Fruit fly (Drosophila melanogaster) whole organism, embryonic: Measurements from ENCODE around the gene BORCS5.

Experiments used
- Adf1 ChIP-seq: fragments of 200-800 bp; sonication (Bioruptor generic); IDR thresholded peaks from 2 replicates; pipeline ENCODE4 v1.3.6; 2022; ENCODE audit warnings: missing biosample characterization, missing genetic modification characterization
- BEAF-32 ChIP-seq: fragments of 200-800 bp; sonication (Bioruptor generic); optimal IDR thresholded peaks from 3 replicates; lab custom pipeline; 2017; ENCODE audit warnings: missing biosample characterization, missing genetic modification characterization, mild to moderate bottlenecking, moderate library complexity, missing genetic modification reagents
- CG12155 ChIP-seq: fragments of 200-800 bp; sonication (Bioruptor generic); optimal IDR thresholded peaks from 3 replicates; lab custom pipeline; 2016; ENCODE audit warnings: missing biosample characterization, missing genetic modification characterization
- CG12299 ChIP-seq: fragments of 200-800 bp; sonication (Bioruptor generic); optimal IDR thresholded peaks from 2 replicates; lab custom pipeline; 2018; ENCODE audit warnings: missing biosample characterization, mild to moderate bottlenecking, missing genetic modification characterization
- CG14014 ChIP-seq: fragments of 200-800 bp; sonication (Bioruptor generic); IDR thresholded peaks from 2 replicates; pipeline ENCODE4 v1.3.6; 2022; ENCODE audit warnings: missing biosample characterization, missing genetic modification characterization
- CG14710 ChIP-seq: fragments of 200-800 bp; sonication (Bioruptor generic); optimal IDR thresholded peaks from 3 replicates; lab custom pipeline; 2019; ENCODE audit warnings: missing biosample characterization, mild to moderate bottlenecking, missing genetic modification characterization, moderate library complexity
- CG15514 ChIP-seq: fragments of 200-800 bp; sonication (Bioruptor generic); optimal IDR thresholded peaks from 3 replicates; lab custom pipeline; 2017; ENCODE audit warnings: missing biosample characterization, missing genetic modification characterization, mild to moderate bottlenecking, moderate library complexity, missing genetic modification reagents
- CG16815 ChIP-seq: fragments of 200-800 bp; sonication (Bioruptor generic); optimal IDR thresholded peaks from 3 replicates; lab custom pipeline; 2017; ENCODE audit warnings: missing biosample characterization, mild to moderate bottlenecking, missing genetic modification characterization
- CG17186 ChIP-seq: fragments of 200-800 bp; sonication (Bioruptor generic); optimal IDR thresholded peaks from 3 replicates; lab custom pipeline; 2017; ENCODE audit warnings: missing biosample characterization, missing genetic modification reagents, missing genetic modification characterization
- CG2120 ChIP-seq: fragments of 200-800 bp; sonication (Bioruptor generic); optimal IDR thresholded peaks from 3 replicates; lab custom pipeline; 2016; ENCODE audit warnings: missing biosample characterization, missing genetic modification characterization
- CG2889 ChIP-seq: fragments of 200-800 bp; sonication (Bioruptor generic); IDR thresholded peaks from 3 replicates; pipeline ENCODE4 v1.3.6; 2022; ENCODE audit warnings: missing biosample characterization, missing genetic modification characterization
- CG31441 ChIP-seq: fragments of 200-800 bp; sonication (Bioruptor generic); IDR thresholded peaks from 2 replicates; pipeline ENCODE4 v1.3.6; 2022; ENCODE audit warnings: missing biosample characterization, missing genetic modification characterization
- CG33213 ChIP-seq: fragments of 200-800 bp; sonication (Bioruptor generic); optimal IDR thresholded peaks from 3 replicates; lab custom pipeline; 2016; ENCODE audit warnings: missing biosample characterization, missing genetic modification characterization
- CG3726 ChIP-seq: fragments of 200-800 bp; sonication (Bioruptor generic); IDR thresholded peaks from 3 replicates; pipeline ENCODE4, ENCODE4 v1.3.6; 2022; ENCODE audit warnings: missing biosample characterization, missing genetic modification characterization
- CG3995 ChIP-seq: fragments of 200-800 bp; sonication (Bioruptor generic); optimal IDR thresholded peaks from 3 replicates; lab custom pipeline; 2016; ENCODE audit warnings: missing biosample characterization, missing genetic modification characterization
- CG4360 ChIP-seq: fragments of 200-800 bp; sonication (Bioruptor generic); IDR thresholded peaks from 2 replicates; pipeline ENCODE4 v1.3.6; 2022; ENCODE audit warnings: missing biosample characterization, missing genetic modification characterization
- CG4404 ChIP-seq: fragments of 200-800 bp; sonication (Bioruptor generic); IDR thresholded peaks from 2 replicates; pipeline ENCODE4 v1.3.6; 2022; ENCODE audit warnings: missing biosample characterization, missing genetic modification characterization
- CG4854 ChIP-seq: fragments of 200-800 bp; sonication (Bioruptor generic); optimal IDR thresholded peaks from 2 replicates; lab custom pipeline; 2016; ENCODE audit warnings: missing biosample characterization, missing genetic modification characterization, inconsistent platforms
- CG7271 ChIP-seq: fragments of 200-800 bp; sonication (Bioruptor generic); optimal IDR thresholded peaks from 2 replicates; lab custom pipeline; 2018; ENCODE audit warnings: missing biosample characterization, mild to moderate bottlenecking, missing genetic modification characterization, moderate library complexity
- CG8924 ChIP-seq: fragments of 200-800 bp; optimal IDR thresholded peaks from 3 replicates; lab custom pipeline; 2019; ENCODE audit warnings: missing biosample characterization, mild to moderate bottlenecking, missing genetic modification characterization, moderate library complexity
- CG8944 ChIP-seq: fragments of 200-800 bp; sonication (Bioruptor generic); optimal IDR thresholded peaks from 3 replicates; lab custom pipeline; 2016; ENCODE audit warnings: missing biosample characterization, missing genetic modification characterization
- CHES-1-like ChIP-seq: fragments of 200-800 bp; sonication (Bioruptor generic); optimal IDR thresholded peaks from 2 replicates; lab custom pipeline; 2016; ENCODE audit warnings: missing biosample characterization, missing genetic modification characterization
- Ets97D ChIP-seq: fragments of 200-800 bp; sonication (Bioruptor generic); optimal IDR thresholded peaks from 3 replicates; lab custom pipeline; 2016; ENCODE audit warnings: missing biosample characterization, missing genetic modification characterization
- Gsc ChIP-seq: fragments of 200-800 bp; sonication (Bioruptor generic); IDR thresholded peaks from 2 replicates; pipeline ENCODE4 v1.3.6; 2022; ENCODE audit warnings: missing biosample characterization, missing genetic modification characterization
- H2.0 ChIP-seq: fragments of 200-800 bp; sonication (Bioruptor generic); IDR thresholded peaks from 2 replicates; pipeline ENCODE4 v1.3.6; 2022; ENCODE audit warnings: missing biosample characterization, missing genetic modification characterization
- Hr51 ChIP-seq, 2 experiments: fragments of 200-800 bp; sonication (Bioruptor generic); optimal IDR thresholded peaks; 2 replicates in 1 of 2; 3 replicates in 1 of 2; lab custom pipeline; 2016 to 2018; ENCODE audit warnings: missing biosample characterization in 2 of 2, missing genetic modification characterization in 2 of 2, mild to moderate bottlenecking in 1 of 2, moderate library complexity in 1 of 2
- Jarid2 ChIP-seq: fragments of 200-800 bp; sonication (Bioruptor generic); optimal IDR thresholded peaks from 3 replicates; lab custom pipeline; 2017; ENCODE audit warnings: mild to moderate bottlenecking, missing biosample characterization, missing genetic modification reagents, missing genetic modification characterization
- MTF-1 ChIP-seq: fragments of 200-800 bp; sonication (Bioruptor generic); optimal IDR thresholded peaks from 2 replicates; lab custom pipeline; 2018; ENCODE audit warnings: missing biosample characterization, mild to moderate bottlenecking, missing genetic modification characterization, borderline replicate concordance
- NC2β ChIP-seq: fragments of 200-800 bp; sonication (Bioruptor generic); optimal IDR thresholded peaks from 2 replicates; lab custom pipeline; 2016; ENCODE audit warnings: missing biosample characterization, missing genetic modification characterization
- Ptx1 ChIP-seq: fragments of 200-800 bp; sonication (Bioruptor generic); IDR thresholded peaks from 2 replicates; pipeline ENCODE4 v1.3.6; 2022; ENCODE audit warnings: missing biosample characterization, missing genetic modification characterization
- Sox102F ChIP-seq: fragments of 200-800 bp; sonication (Bioruptor generic); optimal IDR thresholded peaks from 2 replicates; lab custom pipeline; 2018; ENCODE audit warnings: missing biosample characterization, mild to moderate bottlenecking, missing genetic modification characterization, moderate library complexity
- Xrp1 ChIP-seq: fragments of 200-800 bp; sonication (Bioruptor generic); IDR thresholded peaks from 2 replicates; pipeline ENCODE4 v1.3.6; 2022; ENCODE audit warnings: missing biosample characterization, missing genetic modification characterization
- abd-A ChIP-seq: fragments of 200-800 bp; sonication (Bioruptor generic); optimal IDR thresholded peaks from 3 replicates; lab custom pipeline; 2019; ENCODE audit warnings: missing biosample characterization, mild to moderate bottlenecking, missing genetic modification characterization, moderate library complexity
- ac ChIP-seq: fragments of 200-800 bp; sonication (Bioruptor generic); optimal IDR thresholded peaks from 3 replicates; lab custom pipeline; 2017; ENCODE audit warnings: missing biosample characterization, mild to moderate bottlenecking, missing genetic modification characterization
- caup ChIP-seq: fragments of 200-800 bp; sonication (Bioruptor generic); optimal IDR thresholded peaks from 3 replicates; lab custom pipeline; 2017; ENCODE audit warnings: missing biosample characterization, mild to moderate bottlenecking, missing genetic modification characterization, moderate library complexity; ENCODE audit not compliant: severe bottlenecking
- chm ChIP-seq: fragments of 200-800 bp; sonication (Bioruptor generic); IDR thresholded peaks from 2 replicates; pipeline ENCODE4 v1.3.6; 2022; ENCODE audit warnings: missing biosample characterization, missing genetic modification characterization
- crc ChIP-seq: fragments of 200-800 bp; sonication (Bioruptor generic); optimal IDR thresholded peaks from 2 replicates; lab custom pipeline; 2016; ENCODE audit warnings: missing biosample characterization, missing genetic modification characterization
- crp ChIP-seq, 2 experiments: fragments of 200-800 bp; sonication (Bioruptor generic); optimal IDR thresholded peaks; 2 replicates in 1 of 2; 3 replicates in 1 of 2; lab custom pipeline; 2017; ENCODE audit warnings: missing biosample characterization in 2 of 2, missing genetic modification characterization in 2 of 2, mild to moderate bottlenecking in 1 of 2, moderate library complexity in 1 of 2
- fd64A ChIP-seq: fragments of 200-800 bp; sonication (Bioruptor generic); optimal IDR thresholded peaks from 3 replicates; lab custom pipeline; 2018; ENCODE audit warnings: missing biosample characterization, mild to moderate bottlenecking, missing genetic modification characterization
- fd96Cb ChIP-seq: fragments of 200-800 bp; sonication (Bioruptor generic); optimal IDR thresholded peaks from 2 replicates; lab custom pipeline; 2018; ENCODE audit warnings: missing biosample characterization, mild to moderate bottlenecking, missing genetic modification characterization, moderate library complexity
- h ChIP-seq: fragments of >200 bp; optimal IDR thresholded peaks from 2 replicates; lab custom pipeline; 2017
- lbe ChIP-seq: fragments of 200-800 bp; sonication (Bioruptor generic); optimal IDR thresholded peaks from 2 replicates; lab custom pipeline; 2016; ENCODE audit warnings: missing biosample characterization, mild to moderate bottlenecking, missing genetic modification characterization
- mld ChIP-seq: fragments of 200-800 bp; sonication (Bioruptor generic); IDR thresholded peaks from 3 replicates; pipeline ENCODE4 v1.3.6; 2022; ENCODE audit warnings: missing biosample characterization, missing genetic modification characterization; ENCODE audit not compliant: partially characterized antibody
- nom ChIP-seq: fragments of 200-800 bp; sonication (Bioruptor generic); optimal IDR thresholded peaks from 2 replicates; lab custom pipeline; 2017; ENCODE audit warnings: missing biosample characterization, missing genetic modification characterization, mild to moderate bottlenecking, moderate library complexity, missing genetic modification reagents
- p53 ChIP-seq: fragments of 200-800 bp; sonication (Bioruptor generic); optimal IDR thresholded peaks from 2 replicates; lab custom pipeline; 2016; ENCODE audit warnings: missing biosample characterization, missing genetic modification characterization
- pzg ChIP-seq: fragments of 200-800 bp; sonication (Bioruptor generic); optimal IDR thresholded peaks from 3 replicates; lab custom pipeline; 2018; ENCODE audit warnings: missing biosample characterization, mild to moderate bottlenecking, missing genetic modification characterization, moderate library complexity
- repo ChIP-seq: fragments of 200-800 bp; sonication (Bioruptor generic); optimal IDR thresholded peaks from 2 replicates; lab custom pipeline; 2016; ENCODE audit warnings: missing biosample characterization, missing genetic modification characterization
- sens ChIP-seq: fragments of 200-800 bp; sonication (Bioruptor generic); peaks from one replicate; lab custom pipeline; 2016; ENCODE audit warnings: missing biosample characterization, missing genetic modification characterization
- sr ChIP-seq: fragments of 200-800 bp; sonication (Bioruptor generic); IDR thresholded peaks from 3 replicates; pipeline ENCODE4 v1.3.6; 2022; ENCODE audit warnings: missing biosample characterization, missing genetic modification characterization
- tna ChIP-seq: fragments of 200-800 bp; sonication (Bioruptor generic); IDR thresholded peaks from 2 replicates; pipeline ENCODE4 v1.3.6; 2022; ENCODE audit warnings: missing biosample characterization, missing genetic modification characterization; ENCODE audit not compliant: partially characterized antibody
- trh ChIP-seq: fragments of 200-800 bp; sonication (Bioruptor generic); optimal IDR thresholded peaks from 2 replicates; lab custom pipeline; 2016; ENCODE audit warnings: missing biosample characterization, missing genetic modification characterization
- ttk ChIP-seq: fragments of 200-800 bp; sonication (Bioruptor generic); IDR thresholded peaks from 2 replicates; pipeline ENCODE4 v2.1.2; 2022; ENCODE audit warnings: missing biosample characterization, missing genetic modification characterization

BORCS5 gene

dm6 chrX:11821946-11822345 lies 50.6 kb downstream of the BORCS5 start (continued):
- TF ChIP-seq CG4360 (GFP tag; lab: Robert Waterston, UW), result no peak
- TF ChIP-seq BEAF-32, result no peak
- no peak for TF ChIP-seq CG33213 (GFP tag; lab: Kevin White, UChicago)
- TF ChIP-seq crp (GFP tag; optimal IDR thresholded peaks at IDR 0.05; lab: Kevin White, UChicago), result no peak
- TF ChIP-seq MTF-1 (GFP tag; lab: Kevin White, UChicago), result no peak
- peak; percentile 63 for TF ChIP-seq sens (GFP tag; lab: Kevin White, UChicago)
- no peak for TF ChIP-seq CG16815
- no peak for TF ChIP-seq CG14710 (tag; lab: Kevin White, UChicago)
- no peak for TF ChIP-seq CG14014 (GFP tag; lab: Robert Waterston, UW)
- TF ChIP-seq ac (GFP tag; lab: Kevin White, UChicago), result no peak
- no peak for TF ChIP-seq H2.0 (GFP tag; lab: Robert Waterston, UW)
- no peak for TF ChIP-seq CG15514 (GFP tag; lab: Kevin White, UChicago)
- no peak for TF ChIP-seq CG12299 (tag; lab: Kevin White, UChicago)
- TF ChIP-seq CG12155 (GFP tag; lab: Kevin White, UChicago), result no peak
- no peak for TF ChIP-seq mld
- peak in 1 of 2 experiments; percentile 12 for TF ChIP-seq Hr51 (GFP tag; optimal IDR thresholded peaks at IDR 0.05; lab: Kevin White, UChicago)
- no peak for TF ChIP-seq Jarid2 (GFP tag; lab: Kevin White, UChicago)
- no peak for TF ChIP-seq CG31441 (GFP tag; lab: Robert Waterston, UW)
- peak; percentile 38 for TF ChIP-seq nom (GFP tag; lab: Kevin White, UChicago)
- no peak for TF ChIP-seq Gsc (GFP tag; lab: Robert Waterston, UW)
- TF ChIP-seq repo (GFP tag; lab: Kevin White, UChicago), result no peak
- no peak for TF ChIP-seq h (lab: Kevin White, UChicago)
- TF ChIP-seq p53, result no peak
- TF ChIP-seq Adf1 (GFP tag; lab: Robert Waterston, UW), result no peak
- no peak for TF ChIP-seq fd96Cb
- no peak for TF ChIP-seq NC2β (GFP tag; lab: Kevin White, UChicago)
- TF ChIP-seq fd64A (GFP tag; lab: Kevin White, UChicago), result no peak
- TF ChIP-seq CG4404 (GFP tag; lab: Robert Waterston, UW), result no peak
- TF ChIP-seq CG4854 (GFP tag; lab: Kevin White, UChicago), result no peak
- TF ChIP-seq abd-A (tag; lab: Kevin White, UChicago), result no peak
- TF ChIP-seq CG2120 (GFP tag; lab: Kevin White, UChicago), result peak; percentile 7
- TF ChIP-seq caup (GFP tag; lab: Kevin White, UChicago), result no peak
- TF ChIP-seq tna (GFP tag; lab: Robert Waterston, UW), result no peak
- TF ChIP-seq pzg (GFP tag; lab: Kevin White, UChicago), result no peak
- no peak for TF ChIP-seq CG8944
- no peak for TF ChIP-seq ttk (GFP tag; lab: Robert Waterston, UW)
- TF ChIP-seq CG2889 (GFP tag; lab: Robert Waterston, UW), result no peak
- TF ChIP-seq sr (GFP tag; lab: Robert Waterston, UW), result no peak
- TF ChIP-seq chm, result no peak
- TF ChIP-seq Ets97D (GFP tag; lab: Kevin White, UChicago), result no peak
- TF ChIP-seq Ptx1, result no peak
- no peak for TF ChIP-seq CHES-1-like (GFP tag; lab: Kevin White, UChicago)
- TF ChIP-seq lbe, result no peak
- no peak for TF ChIP-seq trh (GFP tag; lab: Kevin White, UChicago)
- TF ChIP-seq Xrp1 (GFP tag; lab: Robert Waterston, UW), result no peak
- TF ChIP-seq CG7271, result no peak
- no peak for TF ChIP-seq CG17186
- TF ChIP-seq CG8924 (tag; lab: Kevin White, UChicago), result no peak
- peak; percentile 1 for TF ChIP-seq Sox102F (GFP tag; lab: Kevin White, UChicago)
- TF ChIP-seq crc (GFP tag; lab: Kevin White, UChicago), result no peak
- TF ChIP-seq CG3726 (GFP tag; lab: Robert Waterston, UW), result no peak
- TF ChIP-seq CG3995 (GFP tag; lab: Kevin White, UChicago), result no peak
